Worm (Caenorhabditis elegans): ENCODE measurements around the gene dhs-21.

ce11 chrV:12736166-12736753 lies 2.8 kb upstream of the dhs-21 start, which contains the start of gene cky-1:
- TF ChIP-seq tbx-7 (tag; optimal IDR thresholded peaks at IDR 0.05): no peak
- TF ChIP-seq pha-4 (tag; optimal IDR thresholded peaks at IDR 0.05): no peak
- no peak for TF ChIP-seq npax-4 (tag; optimal IDR thresholded peaks at IDR 0.05)
- TF ChIP-seq nhr-11 (tag; optimal IDR thresholded peaks at IDR 0.05): no peak
- TF ChIP-seq madf-2 (tag; optimal IDR thresholded peaks at IDR 0.05): no peak
- TF ChIP-seq elt-2 (tag; optimal IDR thresholded peaks at IDR 0.05): no peak
- TF ChIP-seq dve-1 (tag; optimal IDR thresholded peaks at IDR 0.05): no peak
- no peak for TF ChIP-seq fkh-6 (tag; optimal IDR thresholded peaks at IDR 0.05)
- TF ChIP-seq ceh-9 (tag; optimal IDR thresholded peaks at IDR 0.05): no peak
- no peak for TF ChIP-seq lin-11 (tag; optimal IDR thresholded peaks at IDR 0.05)
- no peak for TF ChIP-seq fkh-10 (GFP tag; optimal IDR thresholded peaks at IDR 0.05)
- TF ChIP-seq hlh-30 (tag; optimal IDR thresholded peaks at IDR 0.05; ENCODE audit: insufficient read depth): no peak
- TF ChIP-seq nhr-232 (tag; optimal IDR thresholded peaks at IDR 0.05): no peak
- no peak for TF ChIP-seq eyg-1 (tag; optimal IDR thresholded peaks at IDR 0.05)

Measured in whole organism, late embryonic.